Worm (Caenorhabditis elegans) whole organism, late embryonic: ENCODE measurements around the gene T19H12.15.

Source experiments
- K02D7.2 ChIP-seq: sonication (generic microtip); optimal IDR thresholded peaks from 2 replicates; lab custom pipeline; 2017; ENCODE audit warnings: mild to moderate bottlenecking, missing genetic modification characterization, missing compliant biosample characterization
- T23F11.4 ChIP-seq: fragments of 200-800 bp; sonication (Bioruptor generic); optimal IDR thresholded peaks from 2 replicates; lab custom pipeline; 2018; ENCODE audit warnings: mild to moderate bottlenecking, missing genetic modification characterization, missing compliant biosample characterization
- ama-1 ChIP-seq: fragments of 150-350 bp; optimal IDR thresholded peaks from 2 replicates; lab custom pipeline; 2014
- elt-2 ChIP-seq: sonication (generic microtip); optimal IDR thresholded peaks from 2 replicates; lab custom pipeline; 2016; ENCODE audit warnings: missing genetic modification reagents, missing genetic modification characterization, missing compliant biosample characterization
- nhr-11 ChIP-seq: fragments of 150-350 bp; optimal IDR thresholded peaks from 2 replicates; lab custom pipeline; 2014; ENCODE audit warnings: missing biosample characterization, missing genetic modification characterization
- pag-3 ChIP-seq: sonication (generic microtip); optimal IDR thresholded peaks from 2 replicates; lab custom pipeline; 2016; ENCODE audit warnings: missing compliant biosample characterization, missing genetic modification characterization, borderline replicate concordance

- TF ChIP-seq nhr-11: no peak
- no peak for TF ChIP-seq K02D7.2 (tag; lab: Kevin White, UChicago)
- no peak for TF ChIP-seq T23F11.4 (GFP tag; lab: Kevin White, UChicago)
- TF ChIP-seq elt-2: no peak
- no peak for TF ChIP-seq ama-1 (lab: Kevin White, UChicago)
- TF ChIP-seq pag-3 (tag; lab: Kevin White, UChicago): no peak
These were observed 8.5 kb downstream of the T19H12.15 start for ce11 chrV:4870627-4871026.
